Fruit fly (Drosophila melanogaster): ENCODE data around the gene CG9784.

CG9784 gene

DNA sequence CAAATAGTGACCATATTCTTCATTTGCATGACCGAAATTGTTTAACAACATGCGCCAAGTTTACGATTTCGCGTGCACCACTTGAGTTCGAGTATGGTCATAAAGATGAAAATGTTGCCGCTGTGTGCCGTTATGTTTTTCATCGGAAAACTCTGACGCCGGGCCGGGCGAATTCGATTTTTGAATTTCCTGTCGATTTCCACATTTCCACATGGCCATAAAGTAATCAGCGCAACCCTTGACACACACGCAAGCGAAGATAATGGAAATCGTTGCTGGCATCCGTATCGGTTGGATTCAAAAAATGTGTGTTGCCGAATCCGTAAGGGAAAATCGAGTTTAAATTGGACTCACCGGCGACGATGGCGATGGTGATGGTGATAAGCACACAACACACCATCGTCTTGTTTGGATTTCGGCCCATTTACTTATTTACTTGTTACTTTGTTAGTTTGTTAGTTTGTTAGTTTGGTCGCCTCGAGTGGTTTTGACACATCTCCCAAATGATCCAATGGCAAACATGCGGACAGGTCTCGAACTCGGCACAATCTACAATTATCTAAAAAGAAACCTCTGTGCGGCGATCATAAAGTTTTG, 45.6 kb upstream of the CG9784 start (continued):
- no peak for TF ChIP-seq pan (optimal IDR thresholded peaks at IDR 0.05)
- TF ChIP-seq pan (GFP tag; optimal IDR thresholded peaks at IDR 0.05 in 1 of 2, IDR thresholded peaks at IDR 0.05 in 1 of 2), result no peak
- TF ChIP-seq Hr78 (GFP tag; optimal IDR thresholded peaks at IDR 0.05), result peak in 1 of 2 experiments; percentile 72
- TF ChIP-seq amos (GFP tag; IDR thresholded peaks at IDR 0.05; ENCODE audit: partially characterized antibody), result no peak
- TF ChIP-seq Dad (GFP tag; optimal IDR thresholded peaks at IDR 0.05), result no peak
- TF ChIP-seq her (GFP tag; optimal IDR thresholded peaks at IDR 0.05), result no peak
- TF ChIP-seq CG17912 (GFP tag; optimal IDR thresholded peaks at IDR 0.05), result peak; percentile 54
- no peak for TF ChIP-seq CG11247 (GFP tag; IDR thresholded peaks at IDR 0.05)
- TF ChIP-seq unpg (GFP tag; optimal IDR thresholded peaks at IDR 0.05), result peak; percentile 18
- peak; percentile 74 for TF ChIP-seq CG9727 (GFP tag; optimal IDR thresholded peaks at IDR 0.05)
- TF ChIP-seq CG13123 (GFP tag; optimal IDR thresholded peaks at IDR 0.05), result no peak
- TF ChIP-seq MTF-1 (GFP tag; optimal IDR thresholded peaks at IDR 0.05; ENCODE audit: borderline replicate concordance), result peak; percentile 54
- TF ChIP-seq CG7745 (tag; optimal IDR thresholded peaks at IDR 0.05), result peak; percentile 66
- TF ChIP-seq CG15696 (tag; optimal IDR thresholded peaks at IDR 0.05), result peak; percentile 78
- TF ChIP-seq oc (tag; optimal IDR thresholded peaks at IDR 0.05), result peak; percentile 69
- no peak for TF ChIP-seq fd96Cb (tag; optimal IDR thresholded peaks at IDR 0.05)
- TF ChIP-seq CG10267 (tag; optimal IDR thresholded peaks at IDR 0.05), result no peak
- no peak for TF ChIP-seq B-H2 (GFP tag; optimal IDR thresholded peaks at IDR 0.05)
- peak; percentile 83 for TF ChIP-seq ci (GFP tag; IDR thresholded peaks at IDR 0.05)
- TF ChIP-seq CG43689 (GFP tag; IDR thresholded peaks at IDR 0.05), result no peak
- TF ChIP-seq CG13775 (GFP tag; optimal IDR thresholded peaks at IDR 0.05), result no peak
- TF ChIP-seq Abd-B (GFP tag; optimal IDR thresholded peaks at IDR 0.05), result no peak
- TF ChIP-seq ttk (GFP tag; IDR thresholded peaks at IDR 0.05), result no peak
- TF ChIP-seq salm (tag; optimal IDR thresholded peaks at IDR 0.05), result peak; percentile 46
- 0 out of 3 replicates have a peak, but pooled peaks have one; percentile 28 for TF ChIP-seq z (GFP tag; IDR thresholded peaks at IDR 0.05)
- no peak for TF ChIP-seq CG4730 (GFP tag; IDR thresholded peaks at IDR 0.05)
- no peak for TF ChIP-seq CG14965 (GFP tag; optimal IDR thresholded peaks at IDR 0.05; ENCODE audit: borderline replicate concordance)
- no peak for TF ChIP-seq pnt (GFP tag; optimal IDR thresholded peaks at IDR 0.05)
- TF ChIP-seq CG31365 (tag; optimal IDR thresholded peaks at IDR 0.05), result peak; percentile 43
- TF ChIP-seq CG6854 (GFP tag; optimal IDR thresholded peaks at IDR 0.05), result no peak
- no peak for TF ChIP-seq CG12299 (tag; optimal IDR thresholded peaks at IDR 0.05)
- TF ChIP-seq Gsc (GFP tag; IDR thresholded peaks at IDR 0.05), result no peak
- TF ChIP-seq inv (GFP tag; IDR thresholded peaks at IDR 0.05; ENCODE audit: partially characterized antibody), result no peak
- no peak for TF ChIP-seq CG4820 (GFP tag; optimal IDR thresholded peaks at IDR 0.05)
- no peak for TF ChIP-seq sisA (GFP tag; IDR thresholded peaks at IDR 0.05)
- no peak for TF ChIP-seq dpn (GFP tag; optimal IDR thresholded peaks at IDR 0.05)
- TF ChIP-seq Ravus (GFP tag; IDR thresholded peaks at IDR 0.05), result no peak
- TF ChIP-seq MBD-R2 (GFP tag; IDR thresholded peaks at IDR 0.05), result no peak
- peak; percentile 10 for TF ChIP-seq CG15011 (GFP tag; optimal IDR thresholded peaks at IDR 0.05)
- no peak for TF ChIP-seq hbn (GFP tag; IDR thresholded peaks at IDR 0.05; ENCODE audit: partially characterized antibody)
- TF ChIP-seq bowl (GFP tag; IDR thresholded peaks at IDR 0.05), result no peak
- no peak for TF ChIP-seq Adf1 (GFP tag; IDR thresholded peaks at IDR 0.05)
- TF ChIP-seq CG12071 (GFP tag; optimal IDR thresholded peaks at IDR 0.05), result peak; percentile 48
- TF ChIP-seq Hr3 (GFP tag; optimal IDR thresholded peaks at IDR 0.05), result no peak
- TF ChIP-seq Fer3 (tag; optimal IDR thresholded peaks at IDR 0.05), result peak; percentile 16
- TF ChIP-seq fu2 (GFP tag; optimal IDR thresholded peaks at IDR 0.05), result no peak
- TF ChIP-seq Side (GFP tag; optimal IDR thresholded peaks at IDR 0.05), result peak; percentile 38
- TF ChIP-seq wdn (GFP tag; IDR thresholded peaks at IDR 0.05), result no peak
- peak; percentile 87 for TF ChIP-seq grn (GFP tag; optimal IDR thresholded peaks at IDR 0.05)
- no peak for TF ChIP-seq pb (GFP tag; optimal IDR thresholded peaks at IDR 0.05)
